Worm (Caenorhabditis elegans): ENCODE measurements around the gene B0554.5.

ce11 chrV:404210-404669 lies 20.0 kb upstream of the B0554.5 start, which contains the start of gene nhr-252:
- TF ChIP-seq ets-7 (tag; optimal IDR thresholded peaks at IDR 0.05): no peak
- TF ChIP-seq tbx-37 (GFP tag; conservative IDR thresholded peaks at IDR 0.05): no peak
- TF ChIP-seq scrt-1 (GFP tag; IDR thresholded peaks at IDR 0.05): no peak

Measured in whole organism, early embryonic.